Fruit fly (Drosophila melanogaster) whole organism, embryonic: Measurements from ENCODE around the gene CG46439.
A peak's percentile ranks its signal among the peaks of the same experiment; 100 is the strongest.

Experiments
- Adf1 ChIP-seq: fragments of 200-800 bp; sonication (Bioruptor generic); IDR thresholded peaks from 2 replicates; pipeline ENCODE4 v1.3.6; 2022; ENCODE audit warnings: missing biosample characterization, missing genetic modification characterization
- Bteb2 ChIP-seq: fragments of 200-800 bp; sonication (Bioruptor generic); optimal IDR thresholded peaks from 2 replicates; lab custom pipeline; 2016; ENCODE audit warnings: missing biosample characterization, missing genetic modification characterization
- CG10321 ChIP-seq: fragments of 200-800 bp; sonication (Bioruptor generic); IDR thresholded peaks from 2 replicates; pipeline ENCODE4 v1.3.6; 2022; ENCODE audit warnings: missing biosample characterization, missing genetic modification characterization
- CG10431 ChIP-seq: fragments of 200-800 bp; sonication (Bioruptor generic); optimal IDR thresholded peaks from 3 replicates; lab custom pipeline; 2018; ENCODE audit warnings: missing biosample characterization, mild to moderate bottlenecking, missing genetic modification characterization
- CG10565 ChIP-seq: fragments of 200-800 bp; sonication (Bioruptor generic); optimal IDR thresholded peaks from 3 replicates; lab custom pipeline; 2016; ENCODE audit warnings: missing biosample characterization, mild to moderate bottlenecking, missing genetic modification characterization
- CG12299 ChIP-seq: fragments of 200-800 bp; sonication (Bioruptor generic); optimal IDR thresholded peaks from 2 replicates; lab custom pipeline; 2018; ENCODE audit warnings: missing biosample characterization, mild to moderate bottlenecking, missing genetic modification characterization
- CG14050 ChIP-seq: fragments of 200-800 bp; sonication (Bioruptor generic); IDR thresholded peaks from 3 replicates; pipeline ENCODE4 v1.3.6; 2022; ENCODE audit warnings: missing biosample characterization, missing genetic modification characterization
- CG15479 ChIP-seq: fragments of 200-800 bp; sonication (Bioruptor generic); optimal IDR thresholded peaks from 3 replicates; lab custom pipeline; 2019; ENCODE audit warnings: missing biosample characterization, mild to moderate bottlenecking, missing genetic modification characterization, moderate library complexity
- CG15696 ChIP-seq: fragments of 200-800 bp; sonication (Bioruptor generic); optimal IDR thresholded peaks from 2 replicates; lab custom pipeline; 2019; ENCODE audit warnings: missing biosample characterization, mild to moderate bottlenecking, missing genetic modification characterization, moderate library complexity
- CG16863 ChIP-seq: fragments of 200-800 bp; sonication (Bioruptor generic); optimal IDR thresholded peaks from 3 replicates; lab custom pipeline; 2016; ENCODE audit warnings: missing biosample characterization, missing genetic modification characterization
- CG17328 ChIP-seq: fragments of 200-800 bp; sonication (Bioruptor generic); IDR thresholded peaks from 2 replicates; pipeline ENCODE4 v1.3.6; 2022; ENCODE audit warnings: missing biosample characterization, missing genetic modification characterization
- CG17385 ChIP-seq: fragments of 200-800 bp; sonication (Bioruptor generic); optimal IDR thresholded peaks from 3 replicates; lab custom pipeline; 2018; ENCODE audit warnings: missing biosample characterization, mild to moderate bottlenecking, missing genetic modification characterization
- CG17612 ChIP-seq: fragments of 200-800 bp; sonication (Bioruptor generic); IDR thresholded peaks from 2 replicates; pipeline ENCODE4 v1.3.6; 2022; ENCODE audit warnings: missing biosample characterization, missing genetic modification characterization
- CG1832 ChIP-seq: fragments of 200-800 bp; sonication (Bioruptor generic); optimal IDR thresholded peaks from 2 replicates; lab custom pipeline; 2017; ENCODE audit warnings: missing biosample characterization, mild to moderate bottlenecking, missing genetic modification characterization, inconsistent platforms
- CG2678 ChIP-seq: fragments of 200-800 bp; sonication (Bioruptor generic); optimal IDR thresholded peaks from 3 replicates; lab custom pipeline; 2019; ENCODE audit warnings: missing biosample characterization, mild to moderate bottlenecking, missing genetic modification characterization, moderate library complexity
- CG33557 ChIP-seq: fragments of 200-800 bp; sonication (Bioruptor generic); optimal IDR thresholded peaks from 2 replicates; lab custom pipeline; 2019; ENCODE audit warnings: missing biosample characterization, mild to moderate bottlenecking, missing genetic modification characterization, moderate library complexity
- CG6175 ChIP-seq: fragments of 200-800 bp; sonication (Bioruptor generic); IDR thresholded peaks from 3 replicates; pipeline ENCODE4 v1.3.6; 2022; ENCODE audit warnings: missing biosample characterization, missing genetic modification characterization
- CG6791 ChIP-seq: fragments of 200-800 bp; sonication (Bioruptor generic); IDR thresholded peaks from 3 replicates; pipeline ENCODE4 v1.3.6; 2022; ENCODE audit warnings: missing biosample characterization, missing genetic modification characterization; ENCODE audit not compliant: partially characterized antibody
- CG7786 ChIP-seq: fragments of 200-800 bp; sonication (Bioruptor generic); optimal IDR thresholded peaks from 2 replicates; lab custom pipeline; 2016; ENCODE audit warnings: missing biosample characterization, missing genetic modification characterization
- CG9609 ChIP-seq: fragments of 200-800 bp; sonication (Bioruptor generic); optimal IDR thresholded peaks from 3 replicates; lab custom pipeline; 2016; ENCODE audit warnings: missing biosample characterization, missing genetic modification characterization
- CrebB ChIP-seq: fragments of 200-800 bp; sonication (Bioruptor generic); optimal IDR thresholded peaks from 3 replicates; lab custom pipeline; 2018; ENCODE audit warnings: missing biosample characterization, mild to moderate bottlenecking, missing genetic modification characterization
- Dad ChIP-seq: fragments of 200-800 bp; sonication (Bioruptor generic); optimal IDR thresholded peaks from 3 replicates; lab custom pipeline; 2016; ENCODE audit warnings: missing biosample characterization, missing genetic modification characterization
- Gug ChIP-seq: fragments of 200-800 bp; sonication (Bioruptor generic); IDR thresholded peaks from 4 replicates; pipeline ENCODE4 v1.3.6; 2022; ENCODE audit warnings: missing biosample characterization, missing genetic modification characterization
- H15 ChIP-seq: fragments of 200-800 bp; sonication (Bioruptor generic); IDR thresholded peaks from 3 replicates; pipeline ENCODE4 v1.3.6; 2022; ENCODE audit warnings: missing biosample characterization, missing genetic modification characterization
- HLHmδ ChIP-seq: fragments of 200-800 bp; sonication (Bioruptor generic); optimal IDR thresholded peaks from 2 replicates; lab custom pipeline; 2018; ENCODE audit warnings: missing biosample characterization, mild to moderate bottlenecking, missing genetic modification characterization, moderate library complexity
- HmgD ChIP-seq: fragments of 200-800 bp; sonication (Bioruptor generic); optimal IDR thresholded peaks from 3 replicates; lab custom pipeline; 2016; ENCODE audit warnings: missing biosample characterization, missing genetic modification characterization
- Lpt ChIP-seq: fragments of >200 bp; optimal IDR thresholded peaks from 2 replicates; lab custom pipeline; 2018; ENCODE audit warnings: missing biosample characterization, missing genetic modification characterization
- Oaz ChIP-seq: fragments of 200-800 bp; sonication (Bioruptor generic); IDR thresholded peaks from 2 replicates; pipeline ENCODE4 v1.3.6; 2022; ENCODE audit warnings: missing biosample characterization, missing genetic modification characterization
- Poxn ChIP-seq: fragments of 200-800 bp; sonication (Bioruptor generic); IDR thresholded peaks from 2 replicates; pipeline ENCODE4 v1.3.6; 2022; ENCODE audit warnings: missing biosample characterization, missing genetic modification characterization
- Scr ChIP-seq: fragments of 200-800 bp; sonication (Bioruptor generic); IDR thresholded peaks from 2 replicates; pipeline ENCODE4 v1.3.6; 2022; ENCODE audit warnings: missing biosample characterization, missing genetic modification characterization; ENCODE audit not compliant: partially characterized antibody
- Sry-δ ChIP-seq: fragments of 200-800 bp; sonication (Bioruptor generic); optimal IDR thresholded peaks from 2 replicates; lab custom pipeline; 2016; ENCODE audit warnings: missing biosample characterization, missing genetic modification characterization
- al ChIP-seq: fragments of 200-800 bp; sonication (Bioruptor generic); IDR thresholded peaks from 2 replicates; pipeline ENCODE4 v1.3.6; 2022; ENCODE audit warnings: missing biosample characterization, missing genetic modification characterization
- bbx ChIP-seq: fragments of 200-800 bp; sonication (Bioruptor generic); IDR thresholded peaks from 2 replicates; pipeline ENCODE4 v1.3.6; 2022; ENCODE audit warnings: missing biosample characterization, missing genetic modification characterization; ENCODE audit not compliant: partially characterized antibody
- bcd ChIP-seq: fragments of 200-800 bp; sonication (Bioruptor generic); optimal IDR thresholded peaks from 2 replicates; lab custom pipeline; 2017; ENCODE audit warnings: missing biosample characterization, mild to moderate bottlenecking, missing genetic modification characterization
- cato ChIP-seq: fragments of 200-800 bp; sonication (Bioruptor generic); optimal IDR thresholded peaks from 2 replicates; lab custom pipeline; 2016; ENCODE audit warnings: missing biosample characterization, missing genetic modification characterization, borderline replicate concordance
- ci ChIP-seq: fragments of 200-800 bp; sonication (Bioruptor generic); IDR thresholded peaks from 3 replicates; pipeline ENCODE4 v1.3.6; 2022; ENCODE audit warnings: missing biosample characterization, missing genetic modification characterization
- ems ChIP-seq: fragments of 200-800 bp; sonication (Bioruptor generic); optimal IDR thresholded peaks from 3 replicates; lab custom pipeline; 2016; ENCODE audit warnings: missing biosample characterization, missing genetic modification characterization
- ewg ChIP-seq: fragments of 200-800 bp; sonication (Bioruptor generic); optimal IDR thresholded peaks from 3 replicates; lab custom pipeline; 2017; ENCODE audit warnings: mild to moderate bottlenecking, missing biosample characterization, missing genetic modification reagents, missing genetic modification characterization
- gce ChIP-seq: fragments of 200-800 bp; sonication (Bioruptor generic); IDR thresholded peaks from 3 replicates; pipeline ENCODE4 v1.3.6; 2022; ENCODE audit warnings: missing biosample characterization, missing genetic modification characterization
- h ChIP-seq: fragments of >200 bp; optimal IDR thresholded peaks from 2 replicates; lab custom pipeline; 2017
- inv ChIP-seq: fragments of 200-800 bp; sonication (Bioruptor generic); IDR thresholded peaks from 2 replicates; pipeline ENCODE4 v1.3.6; 2022; ENCODE audit warnings: missing biosample characterization, missing genetic modification characterization; ENCODE audit not compliant: partially characterized antibody
- lmd ChIP-seq: fragments of 200-800 bp; sonication (Bioruptor generic); IDR thresholded peaks from 2 replicates; pipeline ENCODE4 v1.3.6; 2022; ENCODE audit warnings: missing biosample characterization, missing genetic modification characterization
- otp ChIP-seq: fragments of 200-800 bp; sonication (Bioruptor generic); IDR thresholded peaks from 3 replicates; pipeline ENCODE4, ENCODE4 v1.3.6; 2022; ENCODE audit warnings: missing biosample characterization, missing genetic modification characterization
- phol ChIP-seq: fragments of 200-800 bp; sonication (Bioruptor generic); optimal IDR thresholded peaks from 3 replicates; lab custom pipeline; 2018; ENCODE audit warnings: missing biosample characterization, mild to moderate bottlenecking, missing genetic modification characterization, moderate library complexity
- scrt ChIP-seq: fragments of 200-800 bp; sonication (Bioruptor generic); optimal IDR thresholded peaks from 2 replicates; lab custom pipeline; 2018; ENCODE audit warnings: missing biosample characterization, mild to moderate bottlenecking, missing genetic modification characterization, moderate library complexity
- shn ChIP-seq: fragments of 200-800 bp; sonication (Bioruptor generic); optimal IDR thresholded peaks from 3 replicates; lab custom pipeline; 2016; ENCODE audit warnings: missing biosample characterization, missing genetic modification characterization
- slp2 ChIP-seq: fragments of 200-800 bp; sonication (Bioruptor generic); optimal IDR thresholded peaks from 2 replicates; lab custom pipeline; 2016; ENCODE audit warnings: missing biosample characterization, missing genetic modification characterization
- sob ChIP-seq: fragments of 200-800 bp; sonication (Bioruptor generic); IDR thresholded peaks from 2 replicates; pipeline ENCODE4 v1.3.6; 2022; ENCODE audit warnings: missing biosample characterization, missing genetic modification characterization
- sqz ChIP-seq: fragments of 200-800 bp; sonication (Bioruptor generic); optimal IDR thresholded peaks from 3 replicates; lab custom pipeline; 2018; ENCODE audit warnings: missing biosample characterization, mild to moderate bottlenecking, missing genetic modification characterization
- sr ChIP-seq: fragments of 200-800 bp; sonication (Bioruptor generic); IDR thresholded peaks from 3 replicates; pipeline ENCODE4 v1.3.6; 2022; ENCODE audit warnings: missing biosample characterization, missing genetic modification characterization
- wdn ChIP-seq: fragments of 200-800 bp; sonication (Bioruptor generic); IDR thresholded peaks from 2 replicates; pipeline ENCODE4 v1.3.6; 2022; ENCODE audit warnings: missing biosample characterization, missing genetic modification characterization
- zfh2 ChIP-seq: fragments of 200-800 bp; sonication (Bioruptor generic); optimal IDR thresholded peaks from 2 replicates; lab custom pipeline; 2016; ENCODE audit warnings: missing biosample characterization, missing genetic modification characterization

Gene CG46439

DNA sequence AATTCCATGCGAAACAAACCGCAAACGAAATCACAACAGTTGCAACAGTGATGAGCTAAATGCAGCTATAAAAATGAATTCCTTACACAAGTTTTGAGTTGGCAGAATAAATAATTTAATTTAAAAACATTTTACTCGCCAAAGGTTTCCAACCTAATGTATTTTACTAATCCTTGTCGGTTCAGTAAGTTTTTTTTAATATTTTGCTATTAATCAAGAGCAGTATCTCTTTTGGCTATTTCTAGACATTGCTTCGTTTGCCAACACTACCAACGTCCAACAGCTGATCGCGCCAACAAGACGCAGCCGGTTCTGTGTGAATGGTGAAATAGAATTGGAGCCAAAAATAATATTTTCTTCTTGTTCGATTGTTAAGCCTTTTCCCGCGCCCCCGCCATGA, 31.4 kb downstream of the CG46439 start, which contains the start of the genes CG32075, CG45101 and SuUR (continued):
- TF ChIP-seq CG17328 (peak; percentile 89), CG2678 (tag; lab: Kevin White, UChicago) (peak; percentile 87), otp (peak; percentile 78; the same call in 2 of the 3 replicates), CG6791 (GFP tag; lab: Robert Waterston, UW) (no peak), Poxn (peak; percentile 34; the same call in 1 of the 2 replicates), HmgD (GFP tag; lab: Kevin White, UChicago) (peak; percentile 73), CG15479 (GFP tag; lab: Kevin White, UChicago) (no peak), slp2 (GFP tag; lab: Kevin White, UChicago) (peak; percentile 85), sqz (peak; percentile 18), sob (peak; percentile 88), CG14050 (GFP tag; lab: Robert Waterston, UW) (peak; percentile 72; the same call in 2 of the 3 replicates), CG17385 (GFP tag; lab: Kevin White, UChicago) (peak; percentile 81), lmd (GFP tag; lab: Robert Waterston, UW) (peak; percentile 88), Lpt (no peak), HLHmδ (no peak), Adf1 (GFP tag; lab: Robert Waterston, UW) (peak; percentile 66), cato (GFP tag; lab: Kevin White, UChicago) (peak; percentile 85), CG16863 (GFP tag; lab: Kevin White, UChicago) (peak; percentile 84), Bteb2 (GFP tag; lab: Kevin White, UChicago) (peak; percentile 87), CG12299 (peak; percentile 61), CG10431 (GFP tag; lab: Kevin White, UChicago) (peak; percentile 48), CrebB (tag; lab: Kevin White, UChicago) (peak; percentile 58), CG10565 (GFP tag; lab: Kevin White, UChicago) (no peak), bcd (GFP tag; lab: Kevin White, UChicago) (peak; percentile 81), al (peak; percentile 88), Dad (GFP tag; lab: Kevin White, UChicago) (peak; percentile 88), inv (GFP tag; lab: Robert Waterston, UW) (no peak), Oaz (GFP tag; lab: Robert Waterston, UW) (peak; percentile 74), zfh2 (GFP tag; lab: Kevin White, UChicago) (peak; percentile 94), Scr (no peak), phol (tag; lab: Kevin White, UChicago) (peak; percentile 90), ewg (peak; percentile 76), CG9609 (GFP tag; lab: Kevin White, UChicago) (peak; percentile 91), Gug (GFP tag; lab: Robert Waterston, UW) (peak; percentile 84), CG33557 (peak; percentile 71), H15 (GFP tag; lab: Robert Waterston, UW) (peak; percentile 81), shn (GFP tag; lab: Kevin White, UChicago) (peak; percentile 92), gce (GFP tag; lab: Robert Waterston, UW) (no peak), ci (peak; percentile 87; the same call in 2 of the 3 replicates), scrt (peak; percentile 60), ems (peak; percentile 91), sr (GFP tag; lab: Robert Waterston, UW) (no peak), CG17612 (GFP tag; lab: Robert Waterston, UW) (peak; percentile 59; the same call in 1 of the 2 replicates), CG1832 (no peak), CG10321 (GFP tag; lab: Robert Waterston, UW) (no peak), h (no peak), CG15696 (tag; lab: Kevin White, UChicago) (peak; percentile 84), CG7786 (GFP tag; lab: Kevin White, UChicago) (peak; percentile 90), CG6175 (GFP tag; lab: Robert Waterston, UW) (peak; percentile 66; the same call in 1 of the 3 replicates), wdn (GFP tag; lab: Robert Waterston, UW) (peak; percentile 62; the same call in 1 of the 2 replicates), Sry-δ (GFP tag; lab: Kevin White, UChicago) (peak; percentile 63), bbx (GFP tag; lab: Robert Waterston, UW) (no peak)
